Worm (Caenorhabditis elegans): ENCODE data around the gene T11F9.21.

Gene T11F9.21

DNA sequence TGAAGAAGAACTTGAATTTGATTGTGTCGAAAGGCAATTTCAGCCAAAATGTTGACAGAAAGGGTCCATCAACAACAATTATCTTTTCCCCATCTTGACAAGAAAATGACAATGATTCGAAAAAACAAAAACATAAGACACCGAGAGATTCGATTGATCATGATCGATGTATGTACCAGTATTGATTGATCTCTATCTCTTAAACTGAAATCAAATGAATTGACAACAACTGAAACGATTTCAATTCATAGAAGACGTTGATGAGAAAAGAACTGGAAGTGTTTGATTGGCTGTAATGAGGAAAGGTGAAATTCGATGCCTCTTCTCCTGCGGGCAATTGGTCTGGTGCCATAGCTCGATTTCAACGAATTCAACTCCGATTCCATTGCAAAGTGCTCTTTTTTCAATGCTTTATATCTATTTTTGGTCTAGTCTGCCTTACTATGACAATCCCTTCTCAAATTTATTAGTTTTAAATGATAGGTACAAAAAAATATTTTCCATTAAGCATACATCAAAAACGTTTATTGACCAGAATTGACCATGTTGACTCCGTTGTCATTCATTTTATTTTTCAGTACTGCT lies 40.9 kb downstream of the T11F9.21 start:
- TF ChIP-seq tbx-11 (GFP tag; IDR thresholded peaks at IDR 0.05): no peak
- TF ChIP-seq sea-1 (GFP tag; conservative IDR thresholded peaks at IDR 0.05): no peak
- no peak for TF ChIP-seq flt-1 (GFP tag; IDR thresholded peaks at IDR 0.05)
- no peak for TF ChIP-seq ama-1 (optimal IDR thresholded peaks at IDR 0.05)

DNA sequence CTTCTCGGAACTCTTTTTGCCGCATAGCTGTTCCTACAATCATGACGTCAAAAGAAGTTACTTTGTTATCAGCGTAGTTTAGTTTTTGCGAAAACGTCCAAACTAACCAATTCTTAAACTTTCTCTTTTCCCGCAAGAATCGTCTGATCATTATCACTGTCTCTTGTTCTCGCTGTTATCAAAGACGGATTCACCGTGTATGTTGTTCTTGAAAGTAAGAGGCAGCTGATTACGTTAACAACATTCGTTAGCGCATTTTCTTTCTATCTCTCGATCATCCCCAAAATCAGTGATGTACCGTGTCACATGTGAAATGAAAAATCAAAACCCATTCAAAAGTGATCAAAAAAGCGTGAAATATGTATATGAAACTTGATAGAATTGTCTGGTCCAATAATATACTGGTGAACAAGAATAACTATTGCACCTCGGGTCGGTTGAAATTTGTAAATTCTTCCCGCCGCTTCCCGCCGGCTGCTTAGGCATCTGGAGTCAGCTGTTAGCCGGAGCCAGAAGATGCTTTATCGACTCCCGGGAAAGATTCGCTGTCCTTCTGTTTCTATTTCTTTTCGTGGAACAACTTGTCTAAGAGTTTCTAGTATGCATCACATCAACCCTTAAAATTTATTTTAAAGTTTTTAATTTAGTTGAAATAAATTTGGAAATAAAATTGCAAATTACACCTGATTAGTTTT lies 42.1 kb downstream of the T11F9.21 start:
- no peak for TF ChIP-seq ets-7 (tag; optimal IDR thresholded peaks at IDR 0.05)
- no peak for TF ChIP-seq B0310.2 (tag; optimal IDR thresholded peaks at IDR 0.05)
- no peak for TF ChIP-seq pes-1 (GFP tag; IDR thresholded peaks at IDR 0.05)
- no peak for TF ChIP-seq sea-1 (GFP tag; conservative IDR thresholded peaks at IDR 0.05)
- no peak for TF ChIP-seq ama-1 (optimal IDR thresholded peaks at IDR 0.05)
- no peak for TF ChIP-seq hmbx-1 (tag; optimal IDR thresholded peaks at IDR 0.05)
- no peak for TF ChIP-seq scrt-1 (GFP tag; IDR thresholded peaks at IDR 0.05)
- TF ChIP-seq ceh-13 (GFP tag; optimal IDR thresholded peaks at IDR 0.05): no peak
- TF ChIP-seq hmg-4 (GFP tag; optimal IDR thresholded peaks at IDR 0.05): no peak
- no peak for TF ChIP-seq tbx-37 (GFP tag; conservative IDR thresholded peaks at IDR 0.05)
- no peak for TF ChIP-seq F13C5.2 (tag; optimal IDR thresholded peaks at IDR 0.05)
- no peak for TF ChIP-seq ceh-36 (tag; optimal IDR thresholded peaks at IDR 0.05)
- no peak for TF ChIP-seq aly-1 (tag; optimal IDR thresholded peaks at IDR 0.05)
- no peak for TF ChIP-seq tbx-11 (GFP tag; IDR thresholded peaks at IDR 0.05)
- TF ChIP-seq hnd-1 (tag; optimal IDR thresholded peaks at IDR 0.05): no peak
- no peak for TF ChIP-seq flt-1 (GFP tag; IDR thresholded peaks at IDR 0.05)
- TF ChIP-seq tra-4 (tag; optimal IDR thresholded peaks at IDR 0.05): no peak

DNA sequence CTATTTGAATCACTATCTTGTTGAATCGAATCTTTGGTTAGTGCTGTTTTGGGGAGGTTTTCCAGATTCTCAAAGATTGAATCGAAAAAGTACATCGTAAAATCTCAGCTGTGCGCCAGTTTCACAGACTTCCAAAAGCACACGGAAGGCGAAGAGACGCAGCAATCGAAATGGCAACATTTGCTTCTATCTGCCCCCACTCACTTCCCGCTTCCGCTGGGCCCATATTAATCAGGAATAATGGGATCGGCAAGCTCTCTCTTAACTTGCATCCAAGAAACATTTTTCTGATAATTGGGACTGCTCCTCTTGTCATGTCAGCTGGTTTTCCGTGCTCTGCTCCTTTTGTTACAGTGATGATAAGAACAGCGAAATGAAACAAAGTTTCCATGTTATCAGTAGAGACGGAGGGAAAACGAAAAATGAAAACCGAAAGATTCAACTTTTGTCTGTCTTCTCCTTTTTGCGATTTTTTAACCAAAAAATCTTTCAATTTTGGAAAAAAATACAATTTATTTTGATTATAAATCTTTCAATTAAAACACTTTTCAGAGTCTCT lies 43.0 kb downstream of the T11F9.21 start:
- TF ChIP-seq F13C5.2 (tag; optimal IDR thresholded peaks at IDR 0.05) (no peak), hnd-1 (tag; optimal IDR thresholded peaks at IDR 0.05) (no peak), sea-1 (GFP tag; conservative IDR thresholded peaks at IDR 0.05) (no peak)

DNA sequence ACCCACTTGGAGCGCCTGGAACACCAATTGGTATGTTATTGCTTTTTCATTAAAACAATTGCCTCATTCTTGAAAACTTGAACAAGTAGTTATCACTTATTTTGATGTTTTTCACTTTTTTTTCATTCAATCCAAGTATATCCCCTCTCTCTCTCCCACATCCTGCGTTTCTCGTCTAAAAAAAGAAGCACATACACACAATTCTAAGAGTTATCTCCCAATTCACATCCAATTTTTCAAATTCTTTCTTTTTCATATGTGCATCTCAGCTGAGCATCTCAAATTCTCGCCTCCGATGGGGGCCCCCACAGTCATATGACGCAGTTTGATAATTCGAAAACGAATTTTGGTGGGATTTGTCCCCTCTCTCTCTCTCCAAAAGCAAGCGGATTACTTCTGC lies 44.1 kb downstream of the T11F9.21 start:
- TF ChIP-seq ets-7 (tag; optimal IDR thresholded peaks at IDR 0.05) (no peak), tra-4 (tag; optimal IDR thresholded peaks at IDR 0.05) (no peak), flt-1 (GFP tag; IDR thresholded peaks at IDR 0.05) (no peak), ama-1 (optimal IDR thresholded peaks at IDR 0.05) (no peak), pes-1 (GFP tag; IDR thresholded peaks at IDR 0.05) (no peak), tbx-37 (GFP tag; conservative IDR thresholded peaks at IDR 0.05) (no peak), aly-1 (tag; optimal IDR thresholded peaks at IDR 0.05) (no peak), B0310.2 (tag; optimal IDR thresholded peaks at IDR 0.05) (no peak), hmbx-1 (tag; optimal IDR thresholded peaks at IDR 0.05) (no peak)

DNA sequence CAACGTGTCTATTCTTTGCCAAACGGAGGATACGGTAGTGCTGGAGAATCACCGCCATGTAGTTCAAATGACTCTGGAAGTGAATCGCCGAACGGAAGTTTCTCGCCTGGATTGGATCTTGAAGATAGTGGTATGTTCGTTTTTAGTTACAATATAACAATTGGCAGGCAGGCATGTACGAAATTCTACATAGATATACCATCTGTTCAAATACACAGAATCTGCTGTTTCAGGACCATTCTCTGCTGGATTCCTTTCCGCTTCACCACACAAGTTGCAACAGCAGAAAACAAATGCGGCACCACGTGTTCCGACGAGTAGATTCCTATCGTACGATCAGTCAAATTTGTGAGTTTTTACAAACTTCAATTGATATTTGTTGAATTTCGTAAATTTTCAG lies 46.9 kb downstream of the T11F9.21 start:
- no peak for TF ChIP-seq pes-1 (GFP tag; IDR thresholded peaks at IDR 0.05)
- no peak for TF ChIP-seq hnd-1 (tag; optimal IDR thresholded peaks at IDR 0.05)
- TF ChIP-seq tbx-37 (GFP tag; conservative IDR thresholded peaks at IDR 0.05): no peak
- no peak for TF ChIP-seq ceh-36 (tag; optimal IDR thresholded peaks at IDR 0.05)
- no peak for TF ChIP-seq ceh-13 (GFP tag; optimal IDR thresholded peaks at IDR 0.05)
- TF ChIP-seq hmg-4 (GFP tag; optimal IDR thresholded peaks at IDR 0.05): no peak
- no peak for TF ChIP-seq hmbx-1 (tag; optimal IDR thresholded peaks at IDR 0.05)
- TF ChIP-seq ets-7 (tag; optimal IDR thresholded peaks at IDR 0.05): no peak
- no peak for TF ChIP-seq ama-1 (optimal IDR thresholded peaks at IDR 0.05)
- no peak for TF ChIP-seq B0310.2 (tag; optimal IDR thresholded peaks at IDR 0.05)
- no peak for TF ChIP-seq sea-1 (GFP tag; conservative IDR thresholded peaks at IDR 0.05)
- no peak for TF ChIP-seq scrt-1 (GFP tag; IDR thresholded peaks at IDR 0.05)
- no peak for TF ChIP-seq tra-4 (tag; optimal IDR thresholded peaks at IDR 0.05)
- no peak for TF ChIP-seq F13C5.2 (tag; optimal IDR thresholded peaks at IDR 0.05)
- TF ChIP-seq flt-1 (GFP tag; IDR thresholded peaks at IDR 0.05): no peak

DNA sequence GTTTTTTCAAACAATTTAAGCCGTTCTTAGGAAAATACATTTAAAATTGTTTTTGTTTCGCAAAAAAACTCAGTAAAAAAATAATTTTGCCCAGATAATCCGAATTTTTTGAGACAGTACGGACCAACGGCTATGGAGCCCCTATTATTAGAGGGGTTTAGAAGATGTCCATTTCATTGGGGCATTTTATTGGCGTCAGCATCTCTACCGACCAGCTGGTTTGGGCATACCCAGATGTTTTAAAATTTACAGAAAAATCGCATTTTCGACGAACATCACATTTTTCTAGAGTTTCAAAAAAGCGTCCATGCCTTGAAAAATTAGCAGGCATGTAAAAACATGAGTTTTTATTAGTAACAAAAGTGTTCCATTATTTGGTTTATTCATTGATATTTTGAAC lies 48.7 kb downstream of the T11F9.21 start:
- no peak for TF ChIP-seq F13C5.2 (tag; optimal IDR thresholded peaks at IDR 0.05)
- no peak for TF ChIP-seq ceh-36 (tag; optimal IDR thresholded peaks at IDR 0.05)
- TF ChIP-seq ets-7 (tag; optimal IDR thresholded peaks at IDR 0.05): no peak
- TF ChIP-seq B0310.2 (tag; optimal IDR thresholded peaks at IDR 0.05): no peak
- no peak for TF ChIP-seq sea-1 (GFP tag; conservative IDR thresholded peaks at IDR 0.05)
- TF ChIP-seq hmbx-1 (tag; optimal IDR thresholded peaks at IDR 0.05): no peak
- no peak for TF ChIP-seq hmg-4 (GFP tag; optimal IDR thresholded peaks at IDR 0.05)
- no peak for TF ChIP-seq tra-4 (tag; optimal IDR thresholded peaks at IDR 0.05)
- no peak for TF ChIP-seq tbx-37 (GFP tag; conservative IDR thresholded peaks at IDR 0.05)
- no peak for TF ChIP-seq ceh-13 (GFP tag; optimal IDR thresholded peaks at IDR 0.05)

Measured in whole organism, early embryonic.